Fruit fly (Drosophila melanogaster) whole organism, embryonic: ENCODE measurements around the gene CG4004.

ENCODE experiments used
- C15 ChIP-seq: fragments of 200-800 bp; sonication (Bioruptor generic); IDR thresholded peaks from 3 replicates; pipeline ENCODE4 v1.3.6; 2022; ENCODE audit warnings: missing biosample characterization, missing genetic modification characterization
- CG10147 ChIP-seq: fragments of 200-800 bp; sonication (Bioruptor generic); optimal IDR thresholded peaks from 2 replicates; lab custom pipeline; 2019; ENCODE audit warnings: missing biosample characterization, mild to moderate bottlenecking, missing genetic modification characterization, moderate library complexity
- CG10267 ChIP-seq: fragments of 200-800 bp; sonication (Bioruptor generic); optimal IDR thresholded peaks from 2 replicates; lab custom pipeline; 2018; ENCODE audit warnings: missing biosample characterization, mild to moderate bottlenecking, missing genetic modification characterization, moderate library complexity
- CG10979 ChIP-seq: fragments of 200-800 bp; sonication (Bioruptor generic); optimal IDR thresholded peaks from 2 replicates; lab custom pipeline; 2018; ENCODE audit warnings: missing biosample characterization, mild to moderate bottlenecking, missing genetic modification characterization, moderate library complexity
- CG11398 ChIP-seq: fragments of 200-800 bp; sonication (Bioruptor generic); optimal IDR thresholded peaks from 2 replicates; lab custom pipeline; 2016; ENCODE audit warnings: missing biosample characterization, missing genetic modification characterization
- CG13624 ChIP-seq: fragments of 200-800 bp; sonication (Bioruptor generic); optimal IDR thresholded peaks from 2 replicates; lab custom pipeline; 2016; ENCODE audit warnings: missing biosample characterization, missing genetic modification characterization
- CG14441 ChIP-seq: fragments of 200-800 bp; sonication (Bioruptor generic); IDR thresholded peaks from 2 replicates; pipeline ENCODE4 v1.3.6; 2022; ENCODE audit warnings: missing biosample characterization, missing genetic modification characterization
- CG14710 ChIP-seq: fragments of 200-800 bp; sonication (Bioruptor generic); optimal IDR thresholded peaks from 3 replicates; lab custom pipeline; 2019; ENCODE audit warnings: missing biosample characterization, mild to moderate bottlenecking, missing genetic modification characterization, moderate library complexity
- CG15011 ChIP-seq: fragments of 200-800 bp; sonication (Bioruptor generic); optimal IDR thresholded peaks from 3 replicates; lab custom pipeline; 2018; ENCODE audit warnings: missing biosample characterization, mild to moderate bottlenecking, missing genetic modification characterization
- CG15479 ChIP-seq: fragments of 200-800 bp; sonication (Bioruptor generic); optimal IDR thresholded peaks from 3 replicates; lab custom pipeline; 2019; ENCODE audit warnings: missing biosample characterization, mild to moderate bottlenecking, missing genetic modification characterization, moderate library complexity
- CG16813 ChIP-seq: fragments of 200-800 bp; sonication (Bioruptor generic); IDR thresholded peaks from 3 replicates; pipeline ENCODE4 v1.3.6; 2022; ENCODE audit warnings: missing biosample characterization, missing genetic modification characterization; ENCODE audit not compliant: partially characterized antibody
- CG18262 ChIP-seq: fragments of 200-800 bp; optimal IDR thresholded peaks from 3 replicates; lab custom pipeline; 2019; ENCODE audit warnings: missing biosample characterization, mild to moderate bottlenecking, missing genetic modification characterization, moderate library complexity
- CG18476 ChIP-seq: fragments of 200-800 bp; sonication (Bioruptor generic); optimal IDR thresholded peaks from 2 replicates; lab custom pipeline; 2016; ENCODE audit warnings: missing biosample characterization, mild to moderate bottlenecking, missing genetic modification characterization
- CG18764 ChIP-seq: fragments of 200-800 bp; sonication (Bioruptor generic); optimal IDR thresholded peaks from 3 replicates; lab custom pipeline; 2016; ENCODE audit warnings: missing biosample characterization, missing genetic modification characterization
- CG2129 ChIP-seq: fragments of 200-800 bp; sonication (Bioruptor generic); IDR thresholded peaks from 2 replicates; pipeline ENCODE4 v1.3.6; 2022; ENCODE audit warnings: missing biosample characterization, missing genetic modification characterization; ENCODE audit not compliant: partially characterized antibody
- CG2199 ChIP-seq: fragments of 200-800 bp; sonication (Bioruptor generic); IDR thresholded peaks from 3 replicates; pipeline ENCODE4 v1.3.6; 2022; ENCODE audit warnings: missing biosample characterization, missing genetic modification characterization
- CG2678 ChIP-seq: fragments of 200-800 bp; sonication (Bioruptor generic); optimal IDR thresholded peaks from 3 replicates; lab custom pipeline; 2019; ENCODE audit warnings: missing biosample characterization, mild to moderate bottlenecking, missing genetic modification characterization, moderate library complexity
- CG34376 ChIP-seq: fragments of 200-800 bp; sonication (Bioruptor generic); optimal IDR thresholded peaks from 2 replicates; lab custom pipeline; 2018; ENCODE audit warnings: missing biosample characterization, mild to moderate bottlenecking, missing genetic modification characterization
- CG4404 ChIP-seq: fragments of 200-800 bp; sonication (Bioruptor generic); IDR thresholded peaks from 2 replicates; pipeline ENCODE4 v1.3.6; 2022; ENCODE audit warnings: missing biosample characterization, missing genetic modification characterization
- CG5180 ChIP-seq: fragments of 200-800 bp; sonication (Bioruptor generic); optimal IDR thresholded peaks from 3 replicates; lab custom pipeline; 2017; ENCODE audit warnings: missing biosample characterization, missing genetic modification characterization, mild to moderate bottlenecking, moderate library complexity, missing genetic modification reagents
- CHES-1-like ChIP-seq: fragments of 200-800 bp; sonication (Bioruptor generic); optimal IDR thresholded peaks from 2 replicates; lab custom pipeline; 2016; ENCODE audit warnings: missing biosample characterization, missing genetic modification characterization
- Gsc ChIP-seq: fragments of 200-800 bp; sonication (Bioruptor generic); IDR thresholded peaks from 2 replicates; pipeline ENCODE4 v1.3.6; 2022; ENCODE audit warnings: missing biosample characterization, missing genetic modification characterization
- MBD-R2 ChIP-seq: fragments of 200-800 bp; sonication (Bioruptor generic); IDR thresholded peaks from 2 replicates; pipeline ENCODE4 v1.3.6; 2022; ENCODE audit warnings: missing biosample characterization, missing genetic modification characterization
- Neu2 ChIP-seq: fragments of 200-800 bp; sonication (Bioruptor generic); optimal IDR thresholded peaks from 3 replicates; lab custom pipeline; 2016; ENCODE audit warnings: missing biosample characterization, missing genetic modification characterization, borderline replicate concordance
- Nf-YA ChIP-seq: fragments of 200-800 bp; sonication (Bioruptor generic); IDR thresholded peaks from 2 replicates; pipeline ENCODE4 v1.3.6; 2022; ENCODE audit warnings: missing biosample characterization, missing genetic modification characterization
- Nf-YB ChIP-seq: fragments of 200-800 bp; sonication (Bioruptor generic); optimal IDR thresholded peaks from 3 replicates; lab custom pipeline; 2019; ENCODE audit warnings: missing biosample characterization, mild to moderate bottlenecking, missing genetic modification characterization, moderate library complexity
- Xbp1 ChIP-seq: fragments of 200-800 bp; sonication (Bioruptor generic); optimal IDR thresholded peaks from 3 replicates; lab custom pipeline; 2016; ENCODE audit warnings: missing biosample characterization, mild to moderate bottlenecking, missing genetic modification characterization
- aop ChIP-seq: fragments of 200-800 bp; sonication (Bioruptor generic); IDR thresholded peaks from 2 replicates; pipeline ENCODE4 v1.3.6; 2022; ENCODE audit warnings: missing biosample characterization, missing genetic modification characterization
- ato ChIP-seq: fragments of 200-800 bp; sonication (Bioruptor generic); IDR thresholded peaks from 2 replicates; pipeline ENCODE4 v1.3.6; 2022; ENCODE audit warnings: missing biosample characterization, missing genetic modification characterization; ENCODE audit not compliant: partially characterized antibody
- cg ChIP-seq: fragments of 200-800 bp; sonication (Bioruptor generic); optimal IDR thresholded peaks from 3 replicates; lab custom pipeline; 2019; ENCODE audit warnings: missing biosample characterization, mild to moderate bottlenecking, missing genetic modification characterization, moderate library complexity
- chinmo ChIP-seq: fragments of 200-800 bp; sonication (Bioruptor generic); IDR thresholded peaks from 4 replicates; pipeline ENCODE4 v1.3.6; 2022; ENCODE audit warnings: missing biosample characterization, missing genetic modification characterization; ENCODE audit not compliant: partially characterized antibody
- ci ChIP-seq: fragments of 200-800 bp; sonication (Bioruptor generic); IDR thresholded peaks from 3 replicates; pipeline ENCODE4 v1.3.6; 2022; ENCODE audit warnings: missing biosample characterization, missing genetic modification characterization
- cwo ChIP-seq: fragments of 200-800 bp; sonication (Bioruptor generic); optimal IDR thresholded peaks from 3 replicates; lab custom pipeline; 2017; ENCODE audit warnings: missing biosample characterization, missing genetic modification characterization, mild to moderate bottlenecking, moderate library complexity, missing genetic modification reagents
- dpn ChIP-seq, 2 experiments: fragments of 200-800 bp; sonication (Bioruptor generic); optimal IDR thresholded peaks; 3 replicates each; lab custom pipeline; 2016; ENCODE audit warnings: missing biosample characterization in 2 of 2, missing genetic modification characterization in 2 of 2
- emc ChIP-seq: fragments of 200-800 bp; sonication (Bioruptor generic); optimal IDR thresholded peaks from 2 replicates; lab custom pipeline; 2016; ENCODE audit warnings: missing biosample characterization, missing genetic modification characterization
- gcm2 ChIP-seq: fragments of 200-800 bp; sonication (Bioruptor generic); optimal IDR thresholded peaks from 2 replicates; lab custom pipeline; 2016; ENCODE audit warnings: missing biosample characterization, missing genetic modification characterization
- hbn ChIP-seq: fragments of 200-800 bp; sonication (Bioruptor generic); IDR thresholded peaks from 2 replicates; pipeline ENCODE4 v1.3.6; 2022; ENCODE audit warnings: missing biosample characterization, missing genetic modification characterization; ENCODE audit not compliant: partially characterized antibody
- lola ChIP-seq, 3 experiments: fragments of >200 bp in 2 of 3; fragments of 200-800 bp in 1 of 3; sonication (Bioruptor generic) in 1 of 3; optimal IDR thresholded peaks; 2 replicates each; lab custom pipeline; 2017 to 2019; ENCODE audit warnings: missing biosample characterization in 3 of 3, missing genetic modification characterization in 3 of 3, mild to moderate bottlenecking in 1 of 3, moderate library complexity in 1 of 3
- mld ChIP-seq: fragments of 200-800 bp; sonication (Bioruptor generic); IDR thresholded peaks from 3 replicates; pipeline ENCODE4 v1.3.6; 2022; ENCODE audit warnings: missing biosample characterization, missing genetic modification characterization; ENCODE audit not compliant: partially characterized antibody
- pho ChIP-seq: fragments of 200-800 bp; sonication (Bioruptor generic); optimal IDR thresholded peaks from 2 replicates; lab custom pipeline; 2016; ENCODE audit warnings: missing biosample characterization, missing genetic modification characterization
- pzg ChIP-seq: fragments of 200-800 bp; sonication (Bioruptor generic); optimal IDR thresholded peaks from 3 replicates; lab custom pipeline; 2018; ENCODE audit warnings: missing biosample characterization, mild to moderate bottlenecking, missing genetic modification characterization, moderate library complexity
- sob ChIP-seq: fragments of 200-800 bp; sonication (Bioruptor generic); IDR thresholded peaks from 2 replicates; pipeline ENCODE4 v1.3.6; 2022; ENCODE audit warnings: missing biosample characterization, missing genetic modification characterization
- sqz ChIP-seq: fragments of 200-800 bp; sonication (Bioruptor generic); optimal IDR thresholded peaks from 3 replicates; lab custom pipeline; 2018; ENCODE audit warnings: missing biosample characterization, mild to moderate bottlenecking, missing genetic modification characterization
- tio ChIP-seq: fragments of 200-800 bp; sonication (Bioruptor generic); optimal IDR thresholded peaks from 2 replicates; lab custom pipeline; 2017; ENCODE audit warnings: missing biosample characterization, missing genetic modification characterization, inconsistent platforms
- trem ChIP-seq: fragments of 200-800 bp; optimal IDR thresholded peaks from 3 replicates; lab custom pipeline; 2019; ENCODE audit warnings: missing biosample characterization, mild to moderate bottlenecking, missing genetic modification characterization, moderate library complexity
- vfl ChIP-seq: fragments of 200-800 bp; sonication (Bioruptor generic); optimal IDR thresholded peaks from 2 replicates; lab custom pipeline; 2016; ENCODE audit warnings: missing biosample characterization, missing genetic modification characterization
- wdn ChIP-seq: fragments of 200-800 bp; sonication (Bioruptor generic); IDR thresholded peaks from 2 replicates; pipeline ENCODE4 v1.3.6; 2022; ENCODE audit warnings: missing biosample characterization, missing genetic modification characterization
- wek ChIP-seq: fragments of 200-800 bp; sonication (Bioruptor generic); optimal IDR thresholded peaks from 3 replicates; lab custom pipeline; 2018; ENCODE audit warnings: missing biosample characterization, mild to moderate bottlenecking, missing genetic modification characterization, moderate library complexity

Gene CG4004

dm6 chrX:12753602-12754347 is 9.8 kb downstream of the CG4004 start (continued):
- no peak for TF ChIP-seq MBD-R2 (GFP tag; lab: Robert Waterston, UW)
- TF ChIP-seq CG18764 (GFP tag; lab: Kevin White, UChicago): no peak
- no peak for TF ChIP-seq CG2129
- no peak for TF ChIP-seq tio (GFP tag; lab: Kevin White, UChicago)
- TF ChIP-seq pzg (GFP tag; lab: Kevin White, UChicago): no peak
- TF ChIP-seq cwo (GFP tag; lab: Kevin White, UChicago): peak; percentile 90
- no peak for TF ChIP-seq Xbp1
- TF ChIP-seq dpn (GFP tag; optimal IDR thresholded peaks at IDR 0.05; lab: Kevin White, UChicago): no peak
- no peak for TF ChIP-seq CG13624 (GFP tag; lab: Kevin White, UChicago)
- TF ChIP-seq CG11398: no peak
- TF ChIP-seq CHES-1-like: no peak
- no peak for TF ChIP-seq lola (GFP tag; optimal IDR thresholded peaks at IDR 0.05; lab: Kevin White, UChicago)
- TF ChIP-seq gcm2 (GFP tag; lab: Kevin White, UChicago): no peak
- TF ChIP-seq mld (GFP tag; lab: Robert Waterston, UW): no peak
- TF ChIP-seq Gsc (GFP tag; lab: Robert Waterston, UW): no peak
- TF ChIP-seq C15 (GFP tag; lab: Robert Waterston, UW): no peak
- TF ChIP-seq sqz (GFP tag; lab: Kevin White, UChicago): peak; percentile 95
- no peak for TF ChIP-seq Neu2 (GFP tag; lab: Kevin White, UChicago)
- TF ChIP-seq CG2199: 0 out of 3 replicates have a peak, but pooled peaks have one; percentile 50
- TF ChIP-seq aop (GFP tag; lab: Robert Waterston, UW): no peak
- TF ChIP-seq ato (GFP tag; lab: Robert Waterston, UW): no peak
- no peak for TF ChIP-seq CG16813 (GFP tag; lab: Robert Waterston, UW)
- no peak for TF ChIP-seq pho
- no peak for TF ChIP-seq CG14441 (GFP tag; lab: Robert Waterston, UW)
- no peak for TF ChIP-seq CG10979 (tag; lab: Kevin White, UChicago)
- TF ChIP-seq CG10267: no peak
- no peak for TF ChIP-seq CG4404
- TF ChIP-seq Nf-YA (GFP tag; lab: Robert Waterston, UW): no peak
- TF ChIP-seq CG2678 (tag; lab: Kevin White, UChicago): peak; percentile 30
- TF ChIP-seq wdn (GFP tag; lab: Robert Waterston, UW): no peak
- peak; percentile 79 for TF ChIP-seq CG15479 (GFP tag; lab: Kevin White, UChicago)
- no peak for TF ChIP-seq Nf-YB (GFP tag; lab: Kevin White, UChicago)
- TF ChIP-seq hbn (GFP tag; lab: Robert Waterston, UW): no peak
- TF ChIP-seq wek: peak; percentile 7
- TF ChIP-seq CG5180 (GFP tag; lab: Kevin White, UChicago): peak; percentile 17
- TF ChIP-seq CG34376 (GFP tag; lab: Kevin White, UChicago): peak; percentile 67
- no peak for TF ChIP-seq emc (GFP tag; lab: Kevin White, UChicago)
- TF ChIP-seq vfl (GFP tag; lab: Kevin White, UChicago): no peak
- TF ChIP-seq chinmo: 0 out of 4 replicates have a peak, but pooled peaks have one; percentile 79
- no peak for TF ChIP-seq CG18476 (GFP tag; lab: Kevin White, UChicago)
- no peak for TF ChIP-seq CG15011 (GFP tag; lab: Kevin White, UChicago)
- peak; percentile 74 for TF ChIP-seq cg (GFP tag; lab: Kevin White, UChicago)
- no peak for TF ChIP-seq CG14710 (tag; lab: Kevin White, UChicago)
- TF ChIP-seq CG10147: no peak
- TF ChIP-seq sob: no peak
- TF ChIP-seq ci: peak; percentile 46; the same call in 1 of the 3 replicates
- no peak for TF ChIP-seq CG18262
- no peak for TF ChIP-seq trem
